Worm (Caenorhabditis elegans): ENCODE measurements around the gene hyl-2.

Gene hyl-2

DNA sequence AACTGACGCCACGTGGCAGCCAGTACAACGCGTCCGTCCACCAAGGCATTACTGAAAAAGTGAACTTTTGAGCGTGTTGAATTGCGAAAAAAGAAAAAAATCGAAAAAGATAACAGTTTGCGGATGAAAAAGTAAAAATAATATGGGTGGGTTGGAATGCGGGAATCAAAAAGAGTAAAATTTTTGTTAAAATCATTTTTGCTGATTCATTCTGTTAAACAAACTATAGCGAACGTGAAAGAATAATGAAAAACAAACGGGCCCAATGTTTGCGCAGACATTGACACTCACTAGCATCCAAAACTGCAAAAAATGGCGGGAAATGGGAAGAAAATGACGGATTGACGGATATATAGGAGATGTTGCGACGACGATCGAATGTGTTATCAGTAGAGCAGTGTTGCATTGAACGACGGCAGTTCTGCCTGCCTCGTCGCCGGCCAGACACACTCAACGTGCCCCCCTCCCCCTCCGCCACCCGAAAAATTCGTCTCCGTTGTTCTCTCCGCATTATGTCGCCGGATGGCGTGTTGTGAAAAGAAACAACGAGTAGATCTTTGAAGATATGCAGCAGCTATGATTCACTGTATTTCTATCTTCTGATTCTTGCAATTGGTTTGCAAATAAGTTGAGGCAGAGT, at the start of gene hyl-2:
TSS of gene hyl-2 (minus strand) at position 51 of the 640 bp plus-strand sequence.
- TF ChIP-seq aly-1 (tag; optimal IDR thresholded peaks at IDR 0.05) (no peak), hmbx-1 (tag; optimal IDR thresholded peaks at IDR 0.05) (no peak), B0310.2 (tag; optimal IDR thresholded peaks at IDR 0.05) (no peak), hnd-1 (tag; optimal IDR thresholded peaks at IDR 0.05) (no peak), F13C5.2 (tag; optimal IDR thresholded peaks at IDR 0.05) (peak; percentile 28), pes-1 (GFP tag; IDR thresholded peaks at IDR 0.05) (no peak), ets-7 (tag; optimal IDR thresholded peaks at IDR 0.05) (no peak), hmg-4 (GFP tag; optimal IDR thresholded peaks at IDR 0.05) (peak; percentile 47)

ce11 chrX:4744037-4744436, 44.8 kb upstream of the hyl-2 start:
- peak; percentile 28 for TF ChIP-seq aly-1 (tag; optimal IDR thresholded peaks at IDR 0.05)
- no peak for TF ChIP-seq ceh-36 (tag; optimal IDR thresholded peaks at IDR 0.05)

- no peak for TF ChIP-seq flt-1 (GFP tag; IDR thresholded peaks at IDR 0.05)
- TF ChIP-seq sea-1 (GFP tag; conservative IDR thresholded peaks at IDR 0.05), result no peak
- TF ChIP-seq pes-1 (GFP tag; IDR thresholded peaks at IDR 0.05), result no peak
- TF ChIP-seq tbx-11 (GFP tag; IDR thresholded peaks at IDR 0.05), result no peak
- TF ChIP-seq tbx-37 (GFP tag; conservative IDR thresholded peaks at IDR 0.05), result no peak
- TF ChIP-seq hmbx-1 (tag; optimal IDR thresholded peaks at IDR 0.05), result no peak
- no peak for TF ChIP-seq aly-1 (tag; optimal IDR thresholded peaks at IDR 0.05)
- TF ChIP-seq hnd-1 (tag; optimal IDR thresholded peaks at IDR 0.05), result no peak
- TF ChIP-seq ama-1 (optimal IDR thresholded peaks at IDR 0.05), result no peak
These were observed 43.0 kb upstream of the hyl-2 start for ce11 chrX:4742285-4742684.

- TF ChIP-seq hmbx-1 (tag; optimal IDR thresholded peaks at IDR 0.05) (no peak), tra-4 (tag; optimal IDR thresholded peaks at IDR 0.05) (no peak), tbx-37 (GFP tag; conservative IDR thresholded peaks at IDR 0.05) (no peak), sea-1 (GFP tag; conservative IDR thresholded peaks at IDR 0.05) (no peak), ama-1 (optimal IDR thresholded peaks at IDR 0.05) (no peak), tbx-11 (GFP tag; IDR thresholded peaks at IDR 0.05) (no peak), F13C5.2 (tag; optimal IDR thresholded peaks at IDR 0.05) (no peak), flt-1 (GFP tag; IDR thresholded peaks at IDR 0.05) (no peak), ets-7 (tag; optimal IDR thresholded peaks at IDR 0.05) (no peak), B0310.2 (tag; optimal IDR thresholded peaks at IDR 0.05) (no peak), aly-1 (tag; optimal IDR thresholded peaks at IDR 0.05) (no peak), ceh-13 (GFP tag; optimal IDR thresholded peaks at IDR 0.05) (no peak), hnd-1 (tag; optimal IDR thresholded peaks at IDR 0.05) (no peak), ceh-36 (tag; optimal IDR thresholded peaks at IDR 0.05) (no peak), hmg-4 (GFP tag; optimal IDR thresholded peaks at IDR 0.05) (no peak), scrt-1 (GFP tag; IDR thresholded peaks at IDR 0.05) (no peak), pes-1 (GFP tag; IDR thresholded peaks at IDR 0.05) (no peak)
These were observed 41.4 kb upstream of the hyl-2 start for ce11 chrX:4740630-4741029.

ce11 chrX:4732752-4733151, 33.5 kb upstream of the hyl-2 start, which contains the start of gene aman-1:
TSS of gene aman-1 (plus strand) at chrX:4733095.
- TF ChIP-seq ama-1 (optimal IDR thresholded peaks at IDR 0.05), result no peak
- TF ChIP-seq F13C5.2 (tag; optimal IDR thresholded peaks at IDR 0.05), result no peak
- no peak for TF ChIP-seq hnd-1 (tag; optimal IDR thresholded peaks at IDR 0.05)
- no peak for TF ChIP-seq aly-1 (tag; optimal IDR thresholded peaks at IDR 0.05)
- no peak for TF ChIP-seq ceh-36 (tag; optimal IDR thresholded peaks at IDR 0.05)
- TF ChIP-seq sea-1 (GFP tag; conservative IDR thresholded peaks at IDR 0.05), result no peak
- no peak for TF ChIP-seq pes-1 (GFP tag; IDR thresholded peaks at IDR 0.05)
- TF ChIP-seq tbx-37 (GFP tag; conservative IDR thresholded peaks at IDR 0.05), result no peak
- TF ChIP-seq tbx-11 (GFP tag; IDR thresholded peaks at IDR 0.05), result no peak
- TF ChIP-seq B0310.2 (tag; optimal IDR thresholded peaks at IDR 0.05), result no peak
- no peak for TF ChIP-seq hmg-4 (GFP tag; optimal IDR thresholded peaks at IDR 0.05)
- TF ChIP-seq ceh-13 (GFP tag; optimal IDR thresholded peaks at IDR 0.05), result no peak
- no peak for TF ChIP-seq ets-7 (tag; optimal IDR thresholded peaks at IDR 0.05)
- TF ChIP-seq hmbx-1 (tag; optimal IDR thresholded peaks at IDR 0.05), result no peak
- TF ChIP-seq flt-1 (GFP tag; IDR thresholded peaks at IDR 0.05), result no peak
- TF ChIP-seq scrt-1 (GFP tag; IDR thresholded peaks at IDR 0.05), result no peak

ce11 chrX:4727388-4727787, 28.1 kb upstream of the hyl-2 start, which contains the start of gene acc-3:
TSS of gene acc-3 (minus strand) at chrX:4727488.
- TF ChIP-seq pes-1 (GFP tag; IDR thresholded peaks at IDR 0.05), result no peak
- TF ChIP-seq ceh-13 (GFP tag; optimal IDR thresholded peaks at IDR 0.05), result no peak
- no peak for TF ChIP-seq tbx-11 (GFP tag; IDR thresholded peaks at IDR 0.05)
- no peak for TF ChIP-seq ama-1 (optimal IDR thresholded peaks at IDR 0.05)
- TF ChIP-seq flt-1 (GFP tag; IDR thresholded peaks at IDR 0.05), result no peak
- TF ChIP-seq ceh-36 (tag; optimal IDR thresholded peaks at IDR 0.05), result no peak
- no peak for TF ChIP-seq ets-7 (tag; optimal IDR thresholded peaks at IDR 0.05)
- no peak for TF ChIP-seq scrt-1 (GFP tag; IDR thresholded peaks at IDR 0.05)
- TF ChIP-seq hmg-4 (GFP tag; optimal IDR thresholded peaks at IDR 0.05), result no peak
- no peak for TF ChIP-seq sea-1 (GFP tag; conservative IDR thresholded peaks at IDR 0.05)
- TF ChIP-seq tra-4 (tag; optimal IDR thresholded peaks at IDR 0.05), result no peak
- TF ChIP-seq hmbx-1 (tag; optimal IDR thresholded peaks at IDR 0.05), result no peak
- no peak for TF ChIP-seq hnd-1 (tag; optimal IDR thresholded peaks at IDR 0.05)
- TF ChIP-seq F13C5.2 (tag; optimal IDR thresholded peaks at IDR 0.05), result no peak

DNA sequence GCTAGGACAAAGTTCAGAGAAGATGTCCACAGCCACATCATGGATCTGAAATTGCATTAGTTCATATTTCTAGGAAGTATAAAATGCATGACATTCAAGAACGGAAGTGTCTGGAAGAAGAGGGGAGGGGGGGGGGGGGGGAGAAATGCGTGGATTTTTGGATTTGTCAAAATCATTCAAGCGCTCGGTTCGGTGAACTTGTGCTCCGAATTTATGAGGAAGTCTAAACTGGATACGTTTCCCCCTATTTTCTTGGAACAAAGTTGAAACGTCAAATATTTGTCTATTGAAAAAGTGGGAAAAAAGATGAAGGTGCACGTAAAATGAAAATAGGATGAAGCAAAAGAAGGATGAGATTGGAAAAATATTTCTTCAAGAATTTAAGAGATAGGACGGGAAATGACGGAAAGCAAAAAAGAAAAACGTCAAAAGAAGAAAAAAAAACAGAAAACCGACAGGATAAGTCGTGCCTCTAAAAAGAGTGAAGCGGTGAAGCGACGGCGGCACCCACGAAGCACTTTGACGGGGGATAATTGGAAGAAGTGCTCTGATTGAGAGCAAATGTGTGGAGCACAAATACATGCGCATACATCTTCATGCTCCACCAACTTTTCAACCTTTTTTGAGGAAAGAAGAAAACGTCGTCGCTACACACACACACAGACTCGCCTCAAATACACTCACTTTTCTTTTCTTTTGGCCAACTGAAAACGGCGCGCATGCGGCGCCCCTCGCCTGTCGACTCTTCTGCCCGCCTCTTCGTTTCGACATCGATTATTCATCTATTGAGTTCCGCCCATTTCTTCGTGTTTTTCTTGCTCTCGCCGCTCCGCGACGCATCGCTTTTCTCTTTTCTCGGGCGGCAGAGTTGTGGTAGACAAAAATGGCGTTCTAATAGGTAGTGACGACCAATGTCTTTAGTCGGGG, 21.6 kb upstream of the hyl-2 start, which contains the start of gene F55D10.4:
TSS of gene F55D10.4 (minus strand) at position 51 of the 927 bp plus-strand sequence.
- no peak for TF ChIP-seq tbx-37 (GFP tag; conservative IDR thresholded peaks at IDR 0.05)
- no peak for TF ChIP-seq ama-1 (optimal IDR thresholded peaks at IDR 0.05)
- TF ChIP-seq hmbx-1 (tag; optimal IDR thresholded peaks at IDR 0.05), result no peak
- no peak for TF ChIP-seq flt-1 (GFP tag; IDR thresholded peaks at IDR 0.05)
